Worm (Caenorhabditis elegans) whole organism, mixed stage, embryonic: Measurements from ENCODE around the gene C25E10.4.

Experiments
- M03D4.4 ChIP-seq: sonication (generic microtip); optimal IDR thresholded peaks from 2 replicates; lab custom pipeline; 2017; ENCODE audit warnings: mild to moderate bottlenecking, missing genetic modification characterization, missing compliant biosample characterization
- bed-3 ChIP-seq: fragments of 200-800 bp; sonication (Bioruptor generic); optimal IDR thresholded peaks from 3 replicates; lab custom pipeline; 2018; ENCODE audit warnings: mild to moderate bottlenecking, missing genetic modification characterization, moderate library complexity, missing compliant biosample characterization
- blmp-1 ChIP-seq: fragments of 150-350 bp; optimal IDR thresholded peaks from 2 replicates; lab custom pipeline; 2014; ENCODE audit warnings: missing biosample characterization, missing genetic modification characterization
- ceh-39 ChIP-seq: fragments of 150-350 bp; optimal IDR thresholded peaks from 2 replicates; lab custom pipeline; 2014; ENCODE audit warnings: missing biosample characterization, missing genetic modification characterization
- ceh-83 ChIP-seq: fragments of 200-800 bp; sonication (Bioruptor generic); optimal IDR thresholded peaks from 2 replicates; lab custom pipeline; 2018; ENCODE audit warnings: mild to moderate bottlenecking, missing genetic modification characterization, missing compliant biosample characterization
- ces-1 ChIP-seq: fragments of 150-350 bp; optimal IDR thresholded peaks from 2 replicates; lab custom pipeline; 2014; ENCODE audit warnings: missing biosample characterization, missing genetic modification reagents, missing genetic modification characterization
- cnd-1 ChIP-seq: fragments of 200-800 bp; sonication (Bioruptor generic); optimal IDR thresholded peaks from 2 replicates; lab custom pipeline; 2018; ENCODE audit warnings: mild to moderate bottlenecking, missing genetic modification characterization, missing compliant biosample characterization
- drap-1 ChIP-seq: fragments of 200-800 bp; sonication (Bioruptor generic); optimal IDR thresholded peaks from 3 replicates; lab custom pipeline; 2018; ENCODE audit warnings: mild to moderate bottlenecking, missing genetic modification characterization, missing compliant biosample characterization
- elt-3 ChIP-seq: fragments of 150-350 bp; optimal IDR thresholded peaks from 2 replicates; lab custom pipeline; 2014; ENCODE audit warnings: missing biosample characterization, missing genetic modification characterization
- flh-1 ChIP-seq: fragments of 200-800 bp; sonication (Bioruptor generic); optimal IDR thresholded peaks from 2 replicates; lab custom pipeline; 2018; ENCODE audit warnings: mild to moderate bottlenecking, missing genetic modification characterization, moderate library complexity, missing compliant biosample characterization
- ham-2 ChIP-seq: fragments of 200-800 bp; sonication (Bioruptor generic); optimal IDR thresholded peaks from 2 replicates; lab custom pipeline; 2018; ENCODE audit warnings: mild to moderate bottlenecking, missing genetic modification characterization, missing compliant biosample characterization
- hlh-1 ChIP-seq: fragments of 150-350 bp; optimal IDR thresholded peaks from 2 replicates; lab custom pipeline; 2014; ENCODE audit warnings: missing biosample characterization, missing genetic modification reagents, missing genetic modification characterization
- lin-13 ChIP-seq: fragments of 150-350 bp; optimal IDR thresholded peaks from 2 replicates; lab custom pipeline; 2014; ENCODE audit warnings: missing biosample characterization, missing genetic modification characterization
- lin-32 ChIP-seq: fragments of 200-800 bp; sonication (Bioruptor generic); optimal IDR thresholded peaks from 2 replicates; lab custom pipeline; 2018; ENCODE audit warnings: mild to moderate bottlenecking, missing genetic modification characterization, missing compliant biosample characterization
- lsy-2 ChIP-seq: fragments of 150-350 bp; optimal IDR thresholded peaks from 2 replicates; lab custom pipeline; 2014; ENCODE audit warnings: missing biosample characterization, missing genetic modification characterization
- mab-5 ChIP-seq: fragments of 150-350 bp; optimal IDR thresholded peaks from 2 replicates; lab custom pipeline; 2014; ENCODE audit warnings: missing biosample characterization, missing genetic modification characterization
- mls-2 ChIP-seq: sonication (generic microtip); optimal IDR thresholded peaks from 2 replicates; lab custom pipeline; 2016; ENCODE audit warnings: mild to moderate bottlenecking, missing genetic modification characterization, moderate library complexity, missing compliant biosample characterization
- nhr-12 ChIP-seq: fragments of 150-350 bp; optimal IDR thresholded peaks from 2 replicates; lab custom pipeline; 2014; ENCODE audit warnings: missing biosample characterization, missing genetic modification characterization
- nhr-2 ChIP-seq: fragments of 150-350 bp; optimal IDR thresholded peaks from 2 replicates; lab custom pipeline; 2014; ENCODE audit warnings: missing biosample characterization, missing genetic modification characterization
- nhr-237 ChIP-seq: fragments of 150-350 bp; optimal IDR thresholded peaks from 2 replicates; lab custom pipeline; 2014; ENCODE audit warnings: missing biosample characterization, missing genetic modification characterization
- nhr-28 ChIP-seq: fragments of 150-350 bp; optimal IDR thresholded peaks from 2 replicates; lab custom pipeline; 2014; ENCODE audit warnings: missing biosample characterization, missing genetic modification characterization
- nhr-76 ChIP-seq: sonication (generic microtip); optimal IDR thresholded peaks from 2 replicates; lab custom pipeline; 2017; ENCODE audit warnings: missing biosample characterization, missing genetic modification characterization
- pha-4 ChIP-seq: fragments of 150-350 bp; optimal IDR thresholded peaks from 2 replicates; lab custom pipeline; 2018; ENCODE audit warnings: missing biosample characterization, missing genetic modification reagents, missing genetic modification characterization
- sem-2 ChIP-seq: fragments of 200-800 bp; sonication (Bioruptor generic); optimal IDR thresholded peaks from 2 replicates; lab custom pipeline; 2018; ENCODE audit warnings: mild to moderate bottlenecking, missing genetic modification characterization, missing compliant biosample characterization
- sptf-1 ChIP-seq: sonication (generic microtip); optimal IDR thresholded peaks from 2 replicates; lab custom pipeline; 2017; ENCODE audit warnings: mild to moderate bottlenecking, missing genetic modification characterization, moderate library complexity, missing compliant biosample characterization
- tbx-8 ChIP-seq: fragments of 200-800 bp; sonication (Bioruptor generic); optimal IDR thresholded peaks from 2 replicates; lab custom pipeline; 2018; ENCODE audit warnings: mild to moderate bottlenecking, missing genetic modification characterization, moderate library complexity, missing compliant biosample characterization
- unc-120 ChIP-seq: sonication (generic microtip); optimal IDR thresholded peaks from 2 replicates; lab custom pipeline; 2017; ENCODE audit warnings: missing genetic modification characterization, missing compliant biosample characterization; ENCODE audit not compliant: poor library complexity, severe bottlenecking
- unc-39 ChIP-seq: fragments of 150-350 bp; optimal IDR thresholded peaks from 2 replicates; lab custom pipeline; 2014; ENCODE audit warnings: missing biosample characterization, missing genetic modification characterization
- unc-62 ChIP-seq: fragments of 150-350 bp; optimal IDR thresholded peaks from 2 replicates; lab custom pipeline; 2014; ENCODE audit warnings: missing biosample characterization, missing genetic modification reagents, missing genetic modification characterization
- zip-8 ChIP-seq: fragments of 150-350 bp; optimal IDR thresholded peaks from 2 replicates; lab custom pipeline; 2014; ENCODE audit warnings: missing biosample characterization, missing genetic modification characterization
- ztf-11 ChIP-seq: fragments of 150-350 bp; optimal IDR thresholded peaks from 2 replicates; lab custom pipeline; 2014; ENCODE audit warnings: missing biosample characterization, missing genetic modification characterization

Gene C25E10.4

ce11 chrV:9041030-9041429 is 7.7 kb downstream of the C25E10.4 start, which contains the start of gene cyp-33B1:
cyp-33B1 (plus strand) TSS chrV:9041330.
- TF ChIP-seq ztf-11 (tag; lab: Kevin White, UChicago) (no peak), tbx-8 (GFP tag; lab: Kevin White, UChicago) (no peak), nhr-28 (tag; lab: Kevin White, UChicago) (no peak), unc-120 (tag; lab: Kevin White, UChicago) (no peak), nhr-2 (no peak), lsy-2 (tag; lab: Kevin White, UChicago) (no peak), ceh-83 (GFP tag; lab: Kevin White, UChicago) (no peak), mab-5 (tag; lab: Kevin White, UChicago) (no peak), nhr-237 (tag; lab: Kevin White, UChicago) (no peak), M03D4.4 (tag; lab: Kevin White, UChicago) (no peak), flh-1 (GFP tag; lab: Kevin White, UChicago) (no peak), bed-3 (GFP tag; lab: Kevin White, UChicago) (no peak), cnd-1 (tag; lab: Kevin White, UChicago) (no peak), blmp-1 (tag; lab: Kevin White, UChicago) (no peak), ceh-39 (tag; lab: Kevin White, UChicago) (no peak), elt-3 (tag; lab: Kevin White, UChicago) (no peak), sem-2 (GFP tag; lab: Kevin White, UChicago) (no peak), unc-39 (tag; lab: Kevin White, UChicago) (no peak)

ce11 chrV:9044871-9045270 is 11.5 kb downstream of the C25E10.4 start, which contains the start of gene nhr-30:
nhr-30 (plus strand) TSS chrV:9045171.
- TF ChIP-seq nhr-237 (tag; lab: Kevin White, UChicago) (no peak), drap-1 (GFP tag; lab: Kevin White, UChicago) (no peak), lsy-2 (tag; lab: Kevin White, UChicago) (no peak), cnd-1 (tag; lab: Kevin White, UChicago) (no peak), M03D4.4 (tag; lab: Kevin White, UChicago) (no peak), hlh-1 (tag; lab: Kevin White, UChicago) (no peak), nhr-76 (tag; lab: Kevin White, UChicago) (no peak), flh-1 (GFP tag; lab: Kevin White, UChicago) (no peak), nhr-2 (no peak), mab-5 (tag; lab: Kevin White, UChicago) (no peak), tbx-8 (GFP tag; lab: Kevin White, UChicago) (no peak), ham-2 (no peak), bed-3 (GFP tag; lab: Kevin White, UChicago) (no peak), sptf-1 (tag; lab: Kevin White, UChicago) (no peak), pha-4 (tag; lab: Kevin White, UChicago) (no peak), blmp-1 (tag; lab: Kevin White, UChicago) (no peak), lin-32 (GFP tag; lab: Kevin White, UChicago) (no peak), zip-8 (tag; lab: Kevin White, UChicago) (no peak), ztf-11 (tag; lab: Kevin White, UChicago) (no peak), unc-62 (no peak)
- TF ChIP-seq, all 35 proteins: peak for 0

DNA sequence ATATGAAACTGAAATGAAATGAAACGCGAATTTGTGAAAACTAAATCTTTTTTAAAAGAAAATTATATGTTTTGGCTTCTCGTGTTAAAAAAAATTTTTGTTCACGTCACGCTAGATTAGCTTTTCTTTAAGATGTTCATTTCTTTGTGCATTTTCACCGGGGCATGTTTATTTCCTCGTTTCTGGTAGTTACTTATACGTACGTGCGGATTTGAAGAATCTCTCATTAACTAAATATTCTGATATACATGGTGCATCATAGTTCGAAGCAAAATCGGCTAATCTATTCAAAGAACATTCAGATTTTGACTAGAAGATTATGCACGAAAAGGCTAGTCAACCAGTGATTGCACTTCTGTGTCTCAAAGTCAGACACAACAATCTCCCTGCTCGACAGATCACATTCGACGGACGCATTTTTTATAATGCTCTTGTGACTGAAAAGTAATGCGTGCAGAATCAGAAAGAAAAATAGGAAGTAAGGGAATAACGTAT is 14.2 kb downstream of the C25E10.4 start, which contains the start of gene C25E10.17:
Gene C25E10.17 (minus strand): TSS at position 51 of the 495 bp plus-strand sequence.
- TF ChIP-seq nhr-2 (no peak), hlh-1 (tag; lab: Kevin White, UChicago) (no peak), mls-2 (no peak)

- TF ChIP-seq lin-32 (GFP tag; lab: Kevin White, UChicago), result no peak
- no peak for TF ChIP-seq nhr-12 (tag; lab: Kevin White, UChicago)
- TF ChIP-seq, all 35 proteins: peak for 0
Observed at ce11 chrV:9049271-9049670, 15.9 kb downstream of the C25E10.4 start.

DNA sequence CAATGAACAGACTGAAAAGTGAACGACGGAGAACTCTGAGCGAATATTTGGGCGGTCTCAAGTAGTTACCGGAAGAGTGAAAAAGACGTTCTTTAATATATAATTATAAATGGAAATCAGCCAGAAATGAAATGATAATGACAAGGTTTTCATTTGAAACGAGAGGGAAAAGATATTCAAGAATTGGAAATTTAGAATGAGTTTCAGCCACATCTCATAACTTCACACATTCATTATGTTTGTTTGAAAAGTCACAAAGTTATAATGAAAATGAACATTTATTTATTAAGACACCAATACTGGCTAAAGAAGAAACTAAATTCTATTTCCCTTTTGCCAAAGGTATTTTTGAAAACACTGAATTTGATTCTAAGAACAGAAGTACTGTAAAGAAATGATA is 17.7 kb downstream of the C25E10.4 start, which contains the start of gene C25E10.7:
Gene C25E10.7 (minus strand): TSS at position 101 of the 400 bp plus-strand sequence.
- TF ChIP-seq sem-2 (GFP tag; lab: Kevin White, UChicago), result no peak
- no peak for TF ChIP-seq lin-32 (GFP tag; lab: Kevin White, UChicago)
- no peak for TF ChIP-seq lin-13 (tag; lab: Kevin White, UChicago)
- TF ChIP-seq sptf-1 (tag; lab: Kevin White, UChicago), result no peak
- TF ChIP-seq ces-1, result no peak
- no peak for TF ChIP-seq nhr-237 (tag; lab: Kevin White, UChicago)
- no peak for TF ChIP-seq tbx-8 (GFP tag; lab: Kevin White, UChicago)
- TF ChIP-seq ztf-11 (tag; lab: Kevin White, UChicago), result no peak
- TF ChIP-seq M03D4.4 (tag; lab: Kevin White, UChicago), result no peak
- no peak for TF ChIP-seq bed-3 (GFP tag; lab: Kevin White, UChicago)
- TF ChIP-seq nhr-12 (tag; lab: Kevin White, UChicago), result no peak
- TF ChIP-seq nhr-76 (tag; lab: Kevin White, UChicago), result no peak
- no peak for TF ChIP-seq mls-2
- no peak for TF ChIP-seq elt-3 (tag; lab: Kevin White, UChicago)
- TF ChIP-seq blmp-1 (tag; lab: Kevin White, UChicago), result no peak
- no peak for TF ChIP-seq nhr-28 (tag; lab: Kevin White, UChicago)
- no peak for TF ChIP-seq lsy-2 (tag; lab: Kevin White, UChicago)
